Fruit fly (Drosophila melanogaster): ENCODE data around the gene CG7886.

CG7886 gene

dm6 chr3R:14624088-14624619 lies 18.2 kb downstream of the CG7886 start (continued):
- TF ChIP-seq toy (GFP tag; IDR thresholded peaks at IDR 0.05) (no peak), CkIIα-i1 (GFP tag; IDR thresholded peaks at IDR 0.05) (no peak), CG6683 (GFP tag; optimal IDR thresholded peaks at IDR 0.05) (no peak), CG1832 (GFP tag; optimal IDR thresholded peaks at IDR 0.05) (peak; percentile 82), B-H2 (GFP tag; optimal IDR thresholded peaks at IDR 0.05) (no peak), CG7963 (GFP tag; IDR thresholded peaks at IDR 0.05; ENCODE audit: partially characterized antibody) (no peak), CG2202 (tag; optimal IDR thresholded peaks at IDR 0.05) (peak; percentile 57), gcm (GFP tag; optimal IDR thresholded peaks at IDR 0.05) (peak; percentile 65), CG10147 (GFP tag; optimal IDR thresholded peaks at IDR 0.05) (no peak), Usf (GFP tag; optimal IDR thresholded peaks at IDR 0.05) (peak; percentile 26), gem (tag; optimal IDR thresholded peaks at IDR 0.05) (peak; percentile 81), CG5180 (GFP tag; optimal IDR thresholded peaks at IDR 0.05) (no peak), pita (GFP tag; optimal IDR thresholded peaks at IDR 0.05) (no peak), aop (GFP tag; IDR thresholded peaks at IDR 0.05) (no peak), pfk (GFP tag; optimal IDR thresholded peaks at IDR 0.05) (no peak), CG10462 (GFP tag; optimal IDR thresholded peaks at IDR 0.05) (no peak), Dek (tag; optimal IDR thresholded peaks at IDR 0.05) (no peak), Doc3 (GFP tag; IDR thresholded peaks at IDR 0.05; ENCODE audit: partially characterized antibody) (no peak), Spps (tag; optimal IDR thresholded peaks at IDR 0.05) (peak; percentile 23), nom (GFP tag; optimal IDR thresholded peaks at IDR 0.05) (peak; percentile 65), CG12942 (GFP tag; optimal IDR thresholded peaks at IDR 0.05) (no peak), Gsc (GFP tag; IDR thresholded peaks at IDR 0.05) (no peak), Elba2 (GFP tag; optimal IDR thresholded peaks at IDR 0.05) (no peak), CG12236 (GFP tag; optimal IDR thresholded peaks at IDR 0.05) (peak; percentile 10), bcd (GFP tag; optimal IDR thresholded peaks at IDR 0.05) (no peak), sens-2 (GFP tag; IDR thresholded peaks at IDR 0.05) (no peak), wor (GFP tag; IDR thresholded peaks at IDR 0.05) (no peak), CG17186 (GFP tag; optimal IDR thresholded peaks at IDR 0.05) (no peak), CG31388 (GFP tag; optimal IDR thresholded peaks at IDR 0.05) (no peak), CG16813 (GFP tag; IDR thresholded peaks at IDR 0.05; ENCODE audit: partially characterized antibody) (no peak; the same call in 2 of the 3 replicates), ERR (GFP tag; optimal IDR thresholded peaks at IDR 0.05) (no peak), CG4282 (GFP tag; optimal IDR thresholded peaks at IDR 0.05) (peak; percentile 69), CG14965 (GFP tag; optimal IDR thresholded peaks at IDR 0.05; ENCODE audit: borderline replicate concordance) (no peak), CG9215 (GFP tag; IDR thresholded peaks at IDR 0.05) (no peak), CG10267 (tag; optimal IDR thresholded peaks at IDR 0.05) (peak; percentile 17), Nf-YA (GFP tag; IDR thresholded peaks at IDR 0.05) (no peak), CG10431 (GFP tag; optimal IDR thresholded peaks at IDR 0.05) (peak; percentile 45), Chrac-16 (GFP tag; optimal IDR thresholded peaks at IDR 0.05) (peak; percentile 58), CG14014 (GFP tag; IDR thresholded peaks at IDR 0.05) (no peak), HLH54F (GFP tag; optimal IDR thresholded peaks at IDR 0.05) (no peak), tna (GFP tag; IDR thresholded peaks at IDR 0.05; ENCODE audit: partially characterized antibody) (no peak), ind (GFP tag; optimal IDR thresholded peaks at IDR 0.05) (peak; percentile 9), CG8290 (GFP tag; optimal IDR thresholded peaks at IDR 0.05) (no peak), CG8290 (tag; optimal IDR thresholded peaks at IDR 0.05) (no peak), Lim3 (GFP tag; IDR thresholded peaks at IDR 0.05) (no peak), CG30020 (tag; optimal IDR thresholded peaks at IDR 0.05) (no peak), CG1602 (GFP tag; optimal IDR thresholded peaks at IDR 0.05) (peak; percentile 64), NFAT (GFP tag; IDR thresholded peaks at IDR 0.05) (no peak), Jarid2 (GFP tag; optimal IDR thresholded peaks at IDR 0.05) (no peak), HLH4C (GFP tag; IDR thresholded peaks at IDR 0.05; ENCODE audit: partially characterized antibody) (no peak), CG18262 (tag; optimal IDR thresholded peaks at IDR 0.05) (peak; percentile 84)

All from whole organism, embryonic.